Fruit fly (Drosophila melanogaster): Measurements from ENCODE around the gene CG43335.
A peak's percentile ranks its signal among the peaks of the same experiment; 100 is the strongest.

Gene CG43335

DNA sequence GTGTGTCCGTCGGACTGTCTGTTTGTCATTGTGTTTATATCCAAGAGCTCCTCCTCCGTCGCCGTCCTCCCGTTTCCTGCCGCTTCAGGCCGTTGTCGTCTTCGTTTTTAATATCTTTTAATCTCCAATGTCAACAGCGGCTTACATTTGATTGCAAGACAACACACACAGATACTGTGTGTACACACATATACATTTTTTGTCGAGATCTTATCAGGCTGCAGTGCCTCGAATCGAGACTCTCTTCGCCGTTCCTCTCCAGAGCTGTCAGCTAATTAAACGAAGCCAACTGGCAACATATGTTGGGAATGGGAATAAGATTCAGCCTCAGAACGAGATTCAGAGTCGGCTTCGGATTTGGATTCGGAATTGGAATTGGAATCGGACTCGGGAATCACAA lies 35.3 kb downstream of the CG43335 start (continued):
- no peak for TF ChIP-seq CG7928 (GFP tag; optimal IDR thresholded peaks at IDR 0.05)
- TF ChIP-seq trh (GFP tag; optimal IDR thresholded peaks at IDR 0.05): no peak
- no peak for TF ChIP-seq ewg (GFP tag; optimal IDR thresholded peaks at IDR 0.05)
- peak; percentile 65 for TF ChIP-seq CG33557 (GFP tag; optimal IDR thresholded peaks at IDR 0.05)
- no peak for TF ChIP-seq pb (GFP tag; optimal IDR thresholded peaks at IDR 0.05)
- TF ChIP-seq fd102C (GFP tag; optimal IDR thresholded peaks at IDR 0.05): peak; percentile 39
- TF ChIP-seq CG6765 (GFP tag; optimal IDR thresholded peaks at IDR 0.05): no peak
- no peak for TF ChIP-seq CG5245 (GFP tag; optimal IDR thresholded peaks at IDR 0.05)
- TF ChIP-seq dm (GFP tag; optimal IDR thresholded peaks at IDR 0.05): no peak
- no peak for TF ChIP-seq abd-A (tag; optimal IDR thresholded peaks at IDR 0.05)
- TF ChIP-seq Nf-YB (GFP tag; optimal IDR thresholded peaks at IDR 0.05): no peak
- TF ChIP-seq CG11093 (GFP tag; IDR thresholded peaks at IDR 0.05): no peak
- no peak for TF ChIP-seq MBD-R2 (GFP tag; IDR thresholded peaks at IDR 0.05)
- no peak for TF ChIP-seq nmo (GFP tag; optimal IDR thresholded peaks at IDR 0.05)
- TF ChIP-seq CG14860 (GFP tag; IDR thresholded peaks at IDR 0.05; ENCODE audit: partially characterized antibody): no peak
- TF ChIP-seq CG14965 (GFP tag; optimal IDR thresholded peaks at IDR 0.05; ENCODE audit: borderline replicate concordance): no peak
- TF ChIP-seq scrt (GFP tag; optimal IDR thresholded peaks at IDR 0.05): no peak
- TF ChIP-seq pan (optimal IDR thresholded peaks at IDR 0.05): no peak
- peak in 1 of 2 experiments; percentile 18 for TF ChIP-seq pan (GFP tag; optimal IDR thresholded peaks at IDR 0.05 in 1 of 2, IDR thresholded peaks at IDR 0.05 in 1 of 2)
- TF ChIP-seq tap (tag; optimal IDR thresholded peaks at IDR 0.05): no peak
- peak; percentile 57 for TF ChIP-seq CG2202 (tag; optimal IDR thresholded peaks at IDR 0.05)
- TF ChIP-seq ranshi (GFP tag; IDR thresholded peaks at IDR 0.05): no peak
- TF ChIP-seq E2f1 (GFP tag; IDR thresholded peaks at IDR 0.05): no peak
- TF ChIP-seq HmgZ (tag; optimal IDR thresholded peaks at IDR 0.05): no peak
- no peak for TF ChIP-seq CG8290 (GFP tag; optimal IDR thresholded peaks at IDR 0.05)
- peak in 1 of 2 experiments; percentile 57 for TF ChIP-seq CG8290 (tag; optimal IDR thresholded peaks at IDR 0.05)
- TF ChIP-seq shn (GFP tag; optimal IDR thresholded peaks at IDR 0.05): no peak
- TF ChIP-seq slou (GFP tag; optimal IDR thresholded peaks at IDR 0.05): no peak
- TF ChIP-seq CG6813 (GFP tag; optimal IDR thresholded peaks at IDR 0.05): peak; percentile 56
- peak; percentile 1 for TF ChIP-seq CG10431 (GFP tag; optimal IDR thresholded peaks at IDR 0.05)
- TF ChIP-seq CG16813 (GFP tag; IDR thresholded peaks at IDR 0.05; ENCODE audit: partially characterized antibody): no peak
- TF ChIP-seq HLHmδ (GFP tag; optimal IDR thresholded peaks at IDR 0.05): peak; percentile 58
- no peak for TF ChIP-seq PHDP (tag; optimal IDR thresholded peaks at IDR 0.05)
- TF ChIP-seq CG7963 (GFP tag; IDR thresholded peaks at IDR 0.05; ENCODE audit: partially characterized antibody): no peak
- no peak for TF ChIP-seq CG10274 (GFP tag; optimal IDR thresholded peaks at IDR 0.05)
- no peak for TF ChIP-seq pnt (GFP tag; optimal IDR thresholded peaks at IDR 0.05)
- TF ChIP-seq CG17612 (GFP tag; IDR thresholded peaks at IDR 0.05): no peak
- no peak for TF ChIP-seq fd96Cb (tag; optimal IDR thresholded peaks at IDR 0.05)
- TF ChIP-seq Bteb2 (GFP tag; optimal IDR thresholded peaks at IDR 0.05): no peak
- TF ChIP-seq CG6654 (GFP tag; optimal IDR thresholded peaks at IDR 0.05): no peak
- no peak for TF ChIP-seq toy (GFP tag; IDR thresholded peaks at IDR 0.05)
- TF ChIP-seq Drgx (GFP tag; IDR thresholded peaks at IDR 0.05): no peak
- TF ChIP-seq schlank (tag; optimal IDR thresholded peaks at IDR 0.05): no peak
- TF ChIP-seq Ptx1 (GFP tag; IDR thresholded peaks at IDR 0.05): no peak
- TF ChIP-seq NK7.1 (GFP tag; optimal IDR thresholded peaks at IDR 0.05): no peak
- peak; percentile 11 for TF ChIP-seq gcm (GFP tag; optimal IDR thresholded peaks at IDR 0.05)
- TF ChIP-seq CG3726 (GFP tag; IDR thresholded peaks at IDR 0.05): no peak
- TF ChIP-seq CG13894 (tag; optimal IDR thresholded peaks at IDR 0.05): no peak
- peak; percentile 77 for TF ChIP-seq CG15696 (tag; optimal IDR thresholded peaks at IDR 0.05)
- TF ChIP-seq CG9876 (GFP tag; optimal IDR thresholded peaks at IDR 0.05): no peak
- no peak for TF ChIP-seq CG32532 (GFP tag; IDR thresholded peaks at IDR 0.05)
- no peak for TF ChIP-seq Hey (tag; optimal IDR thresholded peaks at IDR 0.05)
